Worm (Caenorhabditis elegans): ENCODE data around the gene str-171.
A peak's percentile ranks its signal among the peaks of the same experiment; 100 is the strongest.

Gene str-171

ce11 chrV:15089438-15089837, 42.9 kb downstream of the str-171 start, which contains the start of the genes C01G10.5 and C01G10.4:
Gene C01G10.5, minus strand, starts transcription at chrV:15089538.
Gene C01G10.4, plus strand, starts transcription at chrV:15089740.
- TF ChIP-seq ceh-13 (GFP tag; optimal IDR thresholded peaks at IDR 0.05), result no peak
- TF ChIP-seq B0310.2 (tag; optimal IDR thresholded peaks at IDR 0.05), result no peak
- TF ChIP-seq F13C5.2 (tag; optimal IDR thresholded peaks at IDR 0.05), result no peak
- TF ChIP-seq hnd-1 (tag; optimal IDR thresholded peaks at IDR 0.05), result no peak
- no peak for TF ChIP-seq tbx-11 (GFP tag; IDR thresholded peaks at IDR 0.05)

DNA sequence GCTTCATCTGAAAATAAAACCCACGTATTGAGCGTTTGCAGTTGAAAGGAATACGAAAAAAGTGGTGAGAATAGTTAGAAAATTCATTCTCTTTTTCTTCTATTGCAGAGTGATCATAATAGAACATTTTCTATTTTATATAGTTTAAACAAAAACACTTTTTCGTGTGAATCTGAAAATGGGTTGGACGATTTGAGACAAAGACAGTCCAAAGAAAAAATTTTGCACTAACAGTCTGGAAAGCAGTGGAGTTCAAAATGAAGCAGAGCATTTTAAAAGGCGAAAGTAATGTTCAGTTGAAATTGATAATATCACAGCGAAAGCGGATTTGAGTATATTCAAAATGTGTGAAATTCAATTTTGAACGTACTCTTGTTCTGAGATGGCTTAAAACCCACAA, 43.7 kb downstream of the str-171 start, which contains the start of gene C01G10.18:
Gene C01G10.18 (minus strand): TSS at position 101 of the 400 bp plus-strand sequence.
- TF ChIP-seq sea-1 (GFP tag; conservative IDR thresholded peaks at IDR 0.05), result no peak
- TF ChIP-seq tbx-37 (GFP tag; conservative IDR thresholded peaks at IDR 0.05), result no peak
- no peak for TF ChIP-seq F13C5.2 (tag; optimal IDR thresholded peaks at IDR 0.05)
- no peak for TF ChIP-seq scrt-1 (GFP tag; IDR thresholded peaks at IDR 0.05)
- no peak for TF ChIP-seq pes-1 (GFP tag; IDR thresholded peaks at IDR 0.05)
- no peak for TF ChIP-seq hmg-4 (GFP tag; optimal IDR thresholded peaks at IDR 0.05)
- no peak for TF ChIP-seq aly-1 (tag; optimal IDR thresholded peaks at IDR 0.05)
- TF ChIP-seq ets-7 (tag; optimal IDR thresholded peaks at IDR 0.05), result no peak
- no peak for TF ChIP-seq hnd-1 (tag; optimal IDR thresholded peaks at IDR 0.05)
- no peak for TF ChIP-seq tra-4 (tag; optimal IDR thresholded peaks at IDR 0.05)
- no peak for TF ChIP-seq flt-1 (GFP tag; IDR thresholded peaks at IDR 0.05)
- no peak for TF ChIP-seq ama-1 (optimal IDR thresholded peaks at IDR 0.05)
- no peak for TF ChIP-seq ceh-13 (GFP tag; optimal IDR thresholded peaks at IDR 0.05)
- no peak for TF ChIP-seq B0310.2 (tag; optimal IDR thresholded peaks at IDR 0.05)
- TF ChIP-seq tbx-11 (GFP tag; IDR thresholded peaks at IDR 0.05), result no peak
- no peak for TF ChIP-seq ceh-36 (tag; optimal IDR thresholded peaks at IDR 0.05)
- no peak for TF ChIP-seq hmbx-1 (tag; optimal IDR thresholded peaks at IDR 0.05)

- no peak for TF ChIP-seq tbx-37 (GFP tag; conservative IDR thresholded peaks at IDR 0.05)
- no peak for TF ChIP-seq pes-1 (GFP tag; IDR thresholded peaks at IDR 0.05)
- TF ChIP-seq ceh-36 (tag; optimal IDR thresholded peaks at IDR 0.05), result no peak
- TF ChIP-seq sea-1 (GFP tag; conservative IDR thresholded peaks at IDR 0.05), result no peak
Measured at ce11 chrV:15087207-15087706, 45.1 kb downstream of the str-171 start, which contains the start of the genes C01G10.15 and C01G10.6. Gene C01G10.15, minus strand, starts transcription at chrV:15087307. Gene C01G10.6, plus strand, starts transcription at chrV:15087656.

DNA sequence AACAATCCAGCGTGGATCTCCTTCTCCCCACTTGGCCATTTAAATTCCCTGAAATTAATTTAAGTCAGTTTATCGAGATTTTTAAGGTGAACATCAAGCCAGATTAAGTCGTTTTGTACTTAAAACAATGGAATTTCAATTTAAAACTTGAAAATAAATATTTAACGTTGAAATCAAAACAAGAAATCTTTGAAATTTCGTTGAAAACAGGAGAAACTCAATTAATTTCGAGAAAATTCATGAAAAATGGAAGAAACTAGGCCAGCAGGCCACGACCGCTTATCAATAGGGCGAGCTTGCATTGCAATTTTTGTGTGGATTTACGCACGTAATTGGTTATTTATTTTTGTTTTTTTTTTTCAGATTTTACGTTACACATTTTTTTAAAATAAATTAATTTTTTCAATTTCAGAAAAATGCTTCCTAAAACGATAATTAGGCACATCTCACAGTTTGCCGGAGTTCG, 47.0 kb downstream of the str-171 start, which contains the start of the genes ahsa-1 and C01G10.7:
Gene ahsa-1 (minus strand): TSS at position 51 of the 466 bp plus-strand sequence.
Gene C01G10.7 (plus strand): TSS at position 413 of the 466 bp plus-strand sequence.
- TF ChIP-seq tra-4 (tag; optimal IDR thresholded peaks at IDR 0.05), result no peak
- TF ChIP-seq ets-7 (tag; optimal IDR thresholded peaks at IDR 0.05), result peak; percentile 16
- TF ChIP-seq hmg-4 (GFP tag; optimal IDR thresholded peaks at IDR 0.05), result no peak
- no peak for TF ChIP-seq ceh-13 (GFP tag; optimal IDR thresholded peaks at IDR 0.05)
- TF ChIP-seq scrt-1 (GFP tag; IDR thresholded peaks at IDR 0.05), result no peak
- 0 out of 2 replicates have a peak, but pooled peaks have one; percentile 24 for TF ChIP-seq flt-1 (GFP tag; IDR thresholded peaks at IDR 0.05)
- no peak for TF ChIP-seq tbx-11 (GFP tag; IDR thresholded peaks at IDR 0.05)
- TF ChIP-seq F13C5.2 (tag; optimal IDR thresholded peaks at IDR 0.05), result peak; percentile 64
- no peak for TF ChIP-seq ama-1 (optimal IDR thresholded peaks at IDR 0.05)
- TF ChIP-seq B0310.2 (tag; optimal IDR thresholded peaks at IDR 0.05), result no peak
- TF ChIP-seq pes-1 (GFP tag; IDR thresholded peaks at IDR 0.05), result peak; percentile 78
- TF ChIP-seq hmbx-1 (tag; optimal IDR thresholded peaks at IDR 0.05), result peak; percentile 6
- no peak for TF ChIP-seq aly-1 (tag; optimal IDR thresholded peaks at IDR 0.05)
- TF ChIP-seq ceh-36 (tag; optimal IDR thresholded peaks at IDR 0.05), result no peak
- no peak for TF ChIP-seq sea-1 (GFP tag; conservative IDR thresholded peaks at IDR 0.05)
- TF ChIP-seq tbx-37 (GFP tag; conservative IDR thresholded peaks at IDR 0.05), result peak; percentile 70
- TF ChIP-seq hnd-1 (tag; optimal IDR thresholded peaks at IDR 0.05), result peak; percentile 10

- peak; percentile 62; the same call in 1 of the 2 replicates for TF ChIP-seq sea-1 (GFP tag; conservative IDR thresholded peaks at IDR 0.05)
- no peak for TF ChIP-seq tra-4 (tag; optimal IDR thresholded peaks at IDR 0.05)
- TF ChIP-seq ama-1 (optimal IDR thresholded peaks at IDR 0.05), result no peak
- no peak for TF ChIP-seq aly-1 (tag; optimal IDR thresholded peaks at IDR 0.05)
Measured at ce11 chrV:15083659-15084058, 48.7 kb downstream of the str-171 start.

ce11 chrV:15082291-15082690, 50.0 kb downstream of the str-171 start, which contains the start of the genes C01G10.10 and C01G10.9:
Gene C01G10.10, minus strand, starts transcription at chrV:15082441.
Gene C01G10.9, plus strand, starts transcription at chrV:15082530.
- TF ChIP-seq ets-7 (tag; optimal IDR thresholded peaks at IDR 0.05) (no peak), tbx-11 (GFP tag; IDR thresholded peaks at IDR 0.05) (no peak), hmg-4 (GFP tag; optimal IDR thresholded peaks at IDR 0.05) (no peak), pes-1 (GFP tag; IDR thresholded peaks at IDR 0.05) (no peak), tbx-37 (GFP tag; conservative IDR thresholded peaks at IDR 0.05) (peak; percentile 60), flt-1 (GFP tag; IDR thresholded peaks at IDR 0.05) (no peak), F13C5.2 (tag; optimal IDR thresholded peaks at IDR 0.05) (peak; percentile 31), sea-1 (GFP tag; conservative IDR thresholded peaks at IDR 0.05) (no peak), ceh-36 (tag; optimal IDR thresholded peaks at IDR 0.05) (no peak), aly-1 (tag; optimal IDR thresholded peaks at IDR 0.05) (no peak), ceh-13 (GFP tag; optimal IDR thresholded peaks at IDR 0.05) (no peak), scrt-1 (GFP tag; IDR thresholded peaks at IDR 0.05) (no peak), hmbx-1 (tag; optimal IDR thresholded peaks at IDR 0.05) (no peak), B0310.2 (tag; optimal IDR thresholded peaks at IDR 0.05) (no peak), tra-4 (tag; optimal IDR thresholded peaks at IDR 0.05) (peak; percentile 4), hnd-1 (tag; optimal IDR thresholded peaks at IDR 0.05) (no peak), ama-1 (optimal IDR thresholded peaks at IDR 0.05) (no peak)

All from whole organism, early embryonic.